Fruit fly (Drosophila melanogaster) whole organism, wandering third instar larva: ENCODE results near the gene Or83a.

Experiments used
- Abd-B ChIP-seq: fragments of >200 bp; optimal IDR thresholded peaks from 2 replicates; lab custom pipeline; 2017; ENCODE audit warnings: missing biosample characterization, missing genetic modification characterization
- CG32264 ChIP-seq: fragments of 200-800 bp; sonication (Bioruptor generic); optimal IDR thresholded peaks from 2 replicates; lab custom pipeline; 2016; ENCODE audit warnings: missing biosample characterization, missing genetic modification characterization
- CG9705 ChIP-seq: fragments of 200-800 bp; sonication (Bioruptor generic); optimal IDR thresholded peaks from 2 replicates; lab custom pipeline; 2018; ENCODE audit warnings: missing biosample characterization, mild to moderate bottlenecking, missing genetic modification characterization
- CrebA ChIP-seq: fragments of 200-800 bp; sonication (Bioruptor generic); optimal IDR thresholded peaks from 2 replicates; lab custom pipeline; 2016; ENCODE audit warnings: missing biosample characterization, mild to moderate bottlenecking, missing genetic modification characterization, borderline replicate concordance
- Dfd ChIP-seq: fragments of >200 bp; optimal IDR thresholded peaks from 2 replicates; lab custom pipeline; 2017; ENCODE audit warnings: missing biosample characterization, missing genetic modification characterization
- Dif ChIP-seq: fragments of 200-275, 200-300 bp; sonication (Bioruptor generic); optimal IDR thresholded peaks from 2 replicates; lab custom pipeline; 2018; ENCODE audit warnings: missing biosample characterization, missing genetic modification characterization; ENCODE audit not compliant: partially characterized antibody
- GATAd ChIP-seq: sonication (Bioruptor generic); optimal IDR thresholded peaks from 2 replicates; lab custom pipeline; 2016; ENCODE audit warnings: missing biosample characterization, missing genetic modification characterization
- HLH106 ChIP-seq: fragments of 200-800 bp; optimal IDR thresholded peaks from 3 replicates; lab custom pipeline; 2019; ENCODE audit warnings: missing biosample characterization, mild to moderate bottlenecking, missing genetic modification characterization, moderate library complexity
- Hnf4 ChIP-seq: fragments of 200-800 bp; sonication (Bioruptor generic); optimal IDR thresholded peaks from 2 replicates; lab custom pipeline; 2016; ENCODE audit warnings: missing biosample characterization, mild to moderate bottlenecking, missing genetic modification characterization
- Hr78 ChIP-seq: fragments of >200 bp; optimal IDR thresholded peaks from 2 replicates; lab custom pipeline; 2017; ENCODE audit warnings: missing biosample characterization, missing genetic modification characterization
- Hr83 ChIP-seq: fragments of 200-300 bp; sonication (Bioruptor generic); optimal IDR thresholded peaks from 2 replicates; lab custom pipeline; 2016; ENCODE audit warnings: missing biosample characterization, mild to moderate bottlenecking, missing genetic modification characterization, moderate library complexity; ENCODE audit not compliant: poor library complexity, severe bottlenecking
- Jra ChIP-seq: sonication (Bioruptor generic); optimal IDR thresholded peaks from 2 replicates; lab custom pipeline; 2016; ENCODE audit warnings: missing biosample characterization, missing genetic modification characterization
- Mio ChIP-seq: sonication (Bioruptor generic); optimal IDR thresholded peaks from 2 replicates; lab custom pipeline; 2016; ENCODE audit warnings: missing biosample characterization, missing genetic modification characterization
- Myc ChIP-seq: fragments of >200 bp; optimal IDR thresholded peaks from 2 replicates; lab custom pipeline; 2017
- N ChIP-seq: fragments of >200 bp; optimal IDR thresholded peaks from 2 replicates; lab custom pipeline; 2018; ENCODE audit warnings: missing biosample characterization, missing external identifiers, missing genetic modification characterization
- OdsH ChIP-seq: fragments of 200-800 bp; sonication (Bioruptor generic); optimal IDR thresholded peaks from 2 replicates; lab custom pipeline; 2016; ENCODE audit warnings: missing biosample characterization, mild to moderate bottlenecking, missing genetic modification characterization
- Rel ChIP-seq, 2 experiments: fragments of 200-800 bp; sonication (Bioruptor generic) in 1 of 2; optimal IDR thresholded peaks; 2 replicates in 1 of 2; 3 replicates in 1 of 2; lab custom pipeline; 2016 to 2019; ENCODE audit warnings: mild to moderate bottlenecking in 2 of 2, missing biosample characterization in 2 of 2, missing genetic modification characterization in 2 of 2, moderate library complexity in 1 of 2
- Sp1 ChIP-seq: fragments of 200-800 bp; sonication (Bioruptor generic); optimal IDR thresholded peaks from 3 replicates; lab custom pipeline; 2019; ENCODE audit warnings: missing biosample characterization, mild to moderate bottlenecking, missing genetic modification characterization, moderate library complexity
- Vsx2 ChIP-seq: fragments of 200-300, 225-300 bp; sonication (Bioruptor generic); optimal IDR thresholded peaks from 2 replicates; lab custom pipeline; 2018; ENCODE audit warnings: missing biosample characterization, missing genetic modification characterization; ENCODE audit not compliant: partially characterized antibody
- br ChIP-seq: fragments of 200-800 bp; sonication (Bioruptor generic); optimal IDR thresholded peaks from 2 replicates; lab custom pipeline; 2016; ENCODE audit warnings: missing biosample characterization, missing genetic modification characterization
- brk ChIP-seq: fragments of 200-800 bp; sonication (Bioruptor generic); optimal IDR thresholded peaks from 2 replicates; lab custom pipeline; 2016; ENCODE audit warnings: missing biosample characterization, mild to moderate bottlenecking, missing genetic modification characterization
- dl ChIP-seq, 2 experiments: fragments of 175-275, 200-275 bp in 1 of 2; fragments of 200-275 bp in 1 of 2; sonication (Bioruptor generic); optimal IDR thresholded peaks; lab custom pipeline; 2018; ENCODE audit warnings: mild to moderate bottlenecking in 2 of 2, missing biosample characterization in 2 of 2, missing genetic modification characterization in 2 of 2, moderate library complexity in 2 of 2; ENCODE audit not compliant: partially characterized antibody in 2 of 2, insufficient read depth in 1 of 2
- dmrt93B ChIP-seq: fragments of 200-800 bp; sonication (Bioruptor generic); optimal IDR thresholded peaks from 2 replicates; lab custom pipeline; 2018; ENCODE audit warnings: missing biosample characterization, mild to moderate bottlenecking, missing genetic modification characterization
- dsf ChIP-seq: sonication (Bioruptor generic); optimal IDR thresholded peaks from 2 replicates; lab custom pipeline; 2016; ENCODE audit warnings: missing biosample characterization, missing genetic modification characterization, borderline replicate concordance
- ey ChIP-seq: fragments of 200-800 bp; sonication (Bioruptor generic); optimal IDR thresholded peaks from 2 replicates; lab custom pipeline; 2016; ENCODE audit warnings: missing biosample characterization, missing genetic modification characterization
- foxo ChIP-seq, 2 experiments: fragments of 200-800 bp; sonication (Bioruptor generic); optimal IDR thresholded peaks; 2 replicates in 1 of 2; 3 replicates in 1 of 2; lab custom pipeline; 2016 to 2017; ENCODE audit warnings: missing biosample characterization in 2 of 2, missing genetic modification characterization in 2 of 2
- fru ChIP-seq: fragments of 200-800 bp; sonication (Bioruptor generic); optimal IDR thresholded peaks from 3 replicates; lab custom pipeline; 2016; ENCODE audit warnings: missing biosample characterization, mild to moderate bottlenecking, missing genetic modification characterization
- h ChIP-seq: fragments of 200-800 bp; sonication (Bioruptor generic); optimal IDR thresholded peaks from 3 replicates; lab custom pipeline; 2016; ENCODE audit warnings: missing biosample characterization, mild to moderate bottlenecking, missing genetic modification characterization
- lola ChIP-seq: fragments of >200 bp; optimal IDR thresholded peaks from 2 replicates; lab custom pipeline; 2017; ENCODE audit warnings: missing biosample characterization, missing genetic modification characterization
- pan ChIP-seq: fragments of >200 bp; optimal IDR thresholded peaks from 2 replicates; lab custom pipeline; 2017
- psq ChIP-seq: fragments of 200-800 bp; sonication (Bioruptor generic); optimal IDR thresholded peaks from 3 replicates; lab custom pipeline; 2017; ENCODE audit warnings: missing biosample characterization, mild to moderate bottlenecking, missing genetic modification characterization, moderate library complexity
- rgr ChIP-seq: fragments of 200-800 bp; sonication (Bioruptor generic); optimal IDR thresholded peaks from 3 replicates; lab custom pipeline; 2016; ENCODE audit warnings: missing biosample characterization, mild to moderate bottlenecking, missing genetic modification characterization
- sage ChIP-seq: fragments of 200-800 bp; sonication (Bioruptor generic); optimal IDR thresholded peaks from 2 replicates; lab custom pipeline; 2016; ENCODE audit warnings: missing biosample characterization, mild to moderate bottlenecking, missing genetic modification characterization
- sv ChIP-seq: fragments of 200-800 bp; sonication (Bioruptor generic); optimal IDR thresholded peaks from 3 replicates; lab custom pipeline; 2016; ENCODE audit warnings: missing biosample characterization, missing genetic modification characterization
- tai ChIP-seq: sonication (Bioruptor generic); optimal IDR thresholded peaks from 2 replicates; lab custom pipeline; 2016; ENCODE audit warnings: missing biosample characterization, missing genetic modification characterization
- usp ChIP-seq: fragments of >200 bp; optimal IDR thresholded peaks from 2 replicates; lab custom pipeline; 2017; ENCODE audit warnings: missing biosample characterization, missing genetic modification characterization
- woc ChIP-seq: sonication (Bioruptor generic); optimal IDR thresholded peaks from 2 replicates; lab custom pipeline; 2016; ENCODE audit warnings: missing biosample characterization, mild to moderate bottlenecking, missing genetic modification characterization

Or83a gene

DNA sequence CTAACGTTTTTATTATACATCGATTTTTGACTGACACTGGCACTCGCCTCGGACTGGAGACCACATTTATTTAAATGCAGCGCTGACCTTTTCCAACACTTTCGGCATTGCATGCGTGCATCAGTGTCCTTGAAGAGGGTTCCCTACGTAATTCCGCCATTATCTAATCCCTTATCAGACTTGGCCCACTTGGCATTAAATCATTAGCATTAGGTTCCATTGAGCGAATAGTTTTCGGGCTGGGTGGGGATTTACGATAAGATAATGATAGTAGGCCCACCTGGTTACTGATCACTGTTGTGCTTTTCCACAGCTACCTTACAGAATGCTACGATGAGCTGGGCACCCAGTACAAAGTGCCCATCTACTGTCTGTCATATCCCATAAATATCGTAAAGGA lies 3.8 kb downstream of the Or83a start:
- TF ChIP-seq Sp1 (GFP tag; lab: Kevin White, UChicago) (no peak), brk (GFP tag; lab: Kevin White, UChicago) (no peak), br (GFP tag; lab: Kevin White, UChicago) (no peak), usp (GFP tag; lab: Kevin White, UChicago) (no peak), OdsH (no peak), ey (no peak), sv (no peak), CG9705 (GFP tag; lab: Kevin White, UChicago) (no peak), foxo (GFP tag; optimal IDR thresholded peaks at IDR 0.05; lab: Kevin White, UChicago) (no peak), Dif (GFP tag; lab: Kevin White, UChicago) (no peak), fru (no peak), Mio (GFP tag; lab: Kevin White, UChicago) (no peak)

dm6 chr3R:5393742-5394391 lies 5.1 kb downstream of the Or83a start, which contains the start of gene CG1172:
CG1172 (plus strand) TSS chr3R:5393922.
- TF ChIP-seq h (GFP tag; lab: Kevin White, UChicago) = peak; percentile 18
- TF ChIP-seq CG9705 (GFP tag; lab: Kevin White, UChicago) = peak; percentile 12
- TF ChIP-seq dl (GFP tag; optimal IDR thresholded peaks at IDR 0.05; lab: Kevin White, UChicago; ENCODE audit: insufficient read depth in 1 of 2, partially characterized antibody in 2 of 2) = no peak
- peak; percentile 12 for TF ChIP-seq OdsH
- no peak for TF ChIP-seq Mio (GFP tag; lab: Kevin White, UChicago)
- peak; percentile 8 for TF ChIP-seq HLH106 (tag; lab: Kevin White, UChicago)

dm6 chr3R:5392621-5393020 lies 6.4 kb downstream of the Or83a start, which contains the start of gene kkv:
kkv (minus strand) TSS chr3R:5392866.
- peak; percentile 31 for TF ChIP-seq Dif (GFP tag; lab: Kevin White, UChicago)
- TF ChIP-seq lola (GFP tag; lab: Kevin White, UChicago) = no peak
- no peak for TF ChIP-seq pan (lab: Kevin White, UChicago)
- no peak for TF ChIP-seq woc (GFP tag; lab: Kevin White, UChicago)
- TF ChIP-seq Rel (GFP tag; optimal IDR thresholded peaks at IDR 0.05; lab: Kevin White, UChicago) = no peak
- TF ChIP-seq Rel (tag; optimal IDR thresholded peaks at IDR 0.05; lab: Kevin White, UChicago) = peak; percentile 14
- TF ChIP-seq CG9705 (GFP tag; lab: Kevin White, UChicago) = no peak
- no peak for TF ChIP-seq Sp1 (GFP tag; lab: Kevin White, UChicago)
- no peak for TF ChIP-seq CG32264 (GFP tag; lab: Kevin White, UChicago)
- no peak for TF ChIP-seq Myc (lab: Kevin White, UChicago)
- no peak for TF ChIP-seq h (GFP tag; lab: Kevin White, UChicago)
- TF ChIP-seq ey = no peak
- TF ChIP-seq CrebA (GFP tag; lab: Kevin White, UChicago) = no peak
- TF ChIP-seq foxo (GFP tag; optimal IDR thresholded peaks at IDR 0.05; lab: Kevin White, UChicago) = no peak
- no peak for TF ChIP-seq Mio (GFP tag; lab: Kevin White, UChicago)
- TF ChIP-seq Dfd (GFP tag; lab: Kevin White, UChicago) = no peak
- no peak for TF ChIP-seq dsf
- TF ChIP-seq Vsx2 (GFP tag; lab: Kevin White, UChicago) = peak; percentile 6
- TF ChIP-seq Hr83 (GFP tag; lab: Kevin White, UChicago) = no peak
- TF ChIP-seq Jra (GFP tag; lab: Kevin White, UChicago) = no peak
- no peak for TF ChIP-seq sage
- no peak for TF ChIP-seq tai (GFP tag; lab: Kevin White, UChicago)
- no peak for TF ChIP-seq br (GFP tag; lab: Kevin White, UChicago)
- no peak for TF ChIP-seq Abd-B (GFP tag; lab: Kevin White, UChicago)
- TF ChIP-seq brk (GFP tag; lab: Kevin White, UChicago) = no peak
- no peak for TF ChIP-seq GATAd (GFP tag; lab: Kevin White, UChicago)
- no peak for TF ChIP-seq HLH106 (tag; lab: Kevin White, UChicago)
- no peak for TF ChIP-seq rgr (GFP tag; lab: Kevin White, UChicago)
- TF ChIP-seq psq (GFP tag; lab: Kevin White, UChicago) = no peak
- no peak for TF ChIP-seq Hr78 (GFP tag; lab: Kevin White, UChicago)
- TF ChIP-seq dmrt93B (GFP tag; lab: Kevin White, UChicago) = no peak
- no peak for TF ChIP-seq N
- TF ChIP-seq fru = no peak
- no peak for TF ChIP-seq Hnf4 (GFP tag; lab: Kevin White, UChicago)
- peak in 1 of 2 experiments; percentile 1 for TF ChIP-seq dl (GFP tag; optimal IDR thresholded peaks at IDR 0.05; lab: Kevin White, UChicago; ENCODE audit: insufficient read depth in 1 of 2, partially characterized antibody in 2 of 2)
